Fruit fly (Drosophila melanogaster) whole organism, embryonic: ENCODE data around the gene Fkbp59.

ENCODE experiments used
- Atf6 ChIP-seq: fragments of 200-800 bp; sonication (Bioruptor generic); IDR thresholded peaks from 2 replicates; pipeline ENCODE4 v1.3.6; 2022; ENCODE audit warnings: missing biosample characterization, missing genetic modification characterization
- Bteb2 ChIP-seq: fragments of 200-800 bp; sonication (Bioruptor generic); optimal IDR thresholded peaks from 2 replicates; lab custom pipeline; 2016; ENCODE audit warnings: missing biosample characterization, missing genetic modification characterization
- CG10462 ChIP-seq: fragments of 200-800 bp; sonication (Bioruptor generic); optimal IDR thresholded peaks from 2 replicates; lab custom pipeline; 2016; ENCODE audit warnings: missing biosample characterization, missing genetic modification characterization
- CG10979 ChIP-seq: fragments of 200-800 bp; sonication (Bioruptor generic); optimal IDR thresholded peaks from 2 replicates; lab custom pipeline; 2018; ENCODE audit warnings: missing biosample characterization, mild to moderate bottlenecking, missing genetic modification characterization, moderate library complexity
- CG11695 ChIP-seq: fragments of 200-800 bp; sonication (Bioruptor generic); IDR thresholded peaks from 3 replicates; pipeline ENCODE4 v1.3.6; 2022; ENCODE audit warnings: missing biosample characterization, missing genetic modification characterization
- CG12942 ChIP-seq: fragments of 200-800 bp; sonication (Bioruptor generic); optimal IDR thresholded peaks from 3 replicates; lab custom pipeline; 2016; ENCODE audit warnings: missing biosample characterization, missing genetic modification characterization
- CG17385 ChIP-seq: fragments of 200-800 bp; sonication (Bioruptor generic); optimal IDR thresholded peaks from 3 replicates; lab custom pipeline; 2018; ENCODE audit warnings: missing biosample characterization, mild to moderate bottlenecking, missing genetic modification characterization
- CG18619 ChIP-seq: fragments of 200-800 bp; sonication (Bioruptor generic); optimal IDR thresholded peaks from 3 replicates; lab custom pipeline; 2017; ENCODE audit warnings: missing biosample characterization, mild to moderate bottlenecking, missing genetic modification characterization
- CG31365 ChIP-seq: fragments of 200-800 bp; sonication (Bioruptor generic); optimal IDR thresholded peaks from 2 replicates; lab custom pipeline; 2018; ENCODE audit warnings: missing biosample characterization, mild to moderate bottlenecking, missing genetic modification characterization
- CG31441 ChIP-seq: fragments of 200-800 bp; sonication (Bioruptor generic); IDR thresholded peaks from 2 replicates; pipeline ENCODE4 v1.3.6; 2022; ENCODE audit warnings: missing biosample characterization, missing genetic modification characterization
- CG3163 ChIP-seq: fragments of 200-800 bp; sonication (Bioruptor generic); optimal IDR thresholded peaks from 3 replicates; lab custom pipeline; 2016; ENCODE audit warnings: missing biosample characterization, missing genetic modification characterization
- CG32532 ChIP-seq: fragments of 200-800 bp; sonication (Bioruptor generic); IDR thresholded peaks from 2 replicates; pipeline ENCODE4 v1.3.6; 2022; ENCODE audit warnings: missing biosample characterization, missing genetic modification characterization
- CG3281 ChIP-seq: fragments of 200-800 bp; sonication (Bioruptor generic); optimal IDR thresholded peaks from 3 replicates; lab custom pipeline; 2017; ENCODE audit warnings: missing biosample characterization, mild to moderate bottlenecking, missing genetic modification characterization
- CG4424 ChIP-seq: fragments of 200-800 bp; sonication (Bioruptor generic); optimal IDR thresholded peaks from 3 replicates; lab custom pipeline; 2016; ENCODE audit warnings: missing biosample characterization, missing genetic modification characterization
- CG4820 ChIP-seq: fragments of 200-800 bp; sonication (Bioruptor generic); optimal IDR thresholded peaks from 3 replicates; lab custom pipeline; 2016; ENCODE audit warnings: missing biosample characterization, missing genetic modification characterization
- CG7839 ChIP-seq: fragments of 200-800 bp; sonication (Bioruptor generic); optimal IDR thresholded peaks from 3 replicates; lab custom pipeline; 2018; ENCODE audit warnings: missing biosample characterization, mild to moderate bottlenecking, missing genetic modification characterization, moderate library complexity
- CG8359 ChIP-seq: fragments of 200-800 bp; sonication (Bioruptor generic); optimal IDR thresholded peaks from 2 replicates; lab custom pipeline; 2017; ENCODE audit warnings: missing biosample characterization, mild to moderate bottlenecking, missing genetic modification characterization, borderline replicate concordance
- CG8924 ChIP-seq: fragments of 200-800 bp; optimal IDR thresholded peaks from 3 replicates; lab custom pipeline; 2019; ENCODE audit warnings: missing biosample characterization, mild to moderate bottlenecking, missing genetic modification characterization, moderate library complexity
- CrebB ChIP-seq: fragments of 200-800 bp; sonication (Bioruptor generic); optimal IDR thresholded peaks from 3 replicates; lab custom pipeline; 2018; ENCODE audit warnings: missing biosample characterization, mild to moderate bottlenecking, missing genetic modification characterization
- Dbx ChIP-seq: fragments of 200-800 bp; sonication (Bioruptor generic); IDR thresholded peaks from 3 replicates; pipeline ENCODE4 v1.3.6; 2022; ENCODE audit warnings: missing biosample characterization, missing genetic modification characterization
- Dek ChIP-seq: fragments of 200-800 bp; sonication (Bioruptor generic); optimal IDR thresholded peaks from 3 replicates; lab custom pipeline; 2019; ENCODE audit warnings: missing biosample characterization, mild to moderate bottlenecking, missing genetic modification characterization, moderate library complexity
- E2f2 ChIP-seq: fragments of 200-800 bp; sonication (Bioruptor generic); IDR thresholded peaks from 2 replicates; pipeline ENCODE4 v1.3.6; 2022; ENCODE audit warnings: missing biosample characterization, missing genetic modification characterization
- ERR ChIP-seq: fragments of 200-800 bp; sonication (Bioruptor generic); optimal IDR thresholded peaks from 2 replicates; lab custom pipeline; 2016; ENCODE audit warnings: missing biosample characterization, missing genetic modification characterization
- Fer2 ChIP-seq: fragments of 200-800 bp; sonication (Bioruptor generic); optimal IDR thresholded peaks from 2 replicates; lab custom pipeline; 2018; ENCODE audit warnings: missing biosample characterization, mild to moderate bottlenecking, missing genetic modification characterization, moderate library complexity
- Fer3 ChIP-seq: fragments of 200-800 bp; sonication (Bioruptor generic); optimal IDR thresholded peaks from 2 replicates; lab custom pipeline; 2018; ENCODE audit warnings: missing biosample characterization, mild to moderate bottlenecking, missing genetic modification characterization, moderate library complexity
- Gug ChIP-seq: fragments of 200-800 bp; sonication (Bioruptor generic); IDR thresholded peaks from 4 replicates; pipeline ENCODE4 v1.3.6; 2022; ENCODE audit warnings: missing biosample characterization, missing genetic modification characterization
- Hr39 ChIP-seq: fragments of >200 bp; optimal IDR thresholded peaks from 2 replicates; lab custom pipeline; 2017
- Hr51 ChIP-seq, 2 experiments: fragments of 200-800 bp; sonication (Bioruptor generic); optimal IDR thresholded peaks; 2 replicates in 1 of 2; 3 replicates in 1 of 2; lab custom pipeline; 2016 to 2018; ENCODE audit warnings: missing biosample characterization in 2 of 2, missing genetic modification characterization in 2 of 2, mild to moderate bottlenecking in 1 of 2, moderate library complexity in 1 of 2
- Lpt ChIP-seq: fragments of >200 bp; optimal IDR thresholded peaks from 2 replicates; lab custom pipeline; 2018; ENCODE audit warnings: missing biosample characterization, missing genetic modification characterization
- NK7.1 ChIP-seq: fragments of 200-800 bp; sonication (Bioruptor generic); optimal IDR thresholded peaks from 3 replicates; lab custom pipeline; 2016; ENCODE audit warnings: missing biosample characterization, missing genetic modification characterization
- Optix ChIP-seq: fragments of 200-800 bp; sonication (Bioruptor generic); IDR thresholded peaks from 3 replicates; pipeline ENCODE4 v1.3.6; 2022; ENCODE audit warnings: missing biosample characterization, missing genetic modification characterization
- PHDP ChIP-seq: fragments of 200-800 bp; sonication (Bioruptor generic); optimal IDR thresholded peaks from 3 replicates; lab custom pipeline; 2018; ENCODE audit warnings: missing biosample characterization, mild to moderate bottlenecking, missing genetic modification characterization, moderate library complexity
- ac ChIP-seq: fragments of 200-800 bp; sonication (Bioruptor generic); optimal IDR thresholded peaks from 3 replicates; lab custom pipeline; 2017; ENCODE audit warnings: missing biosample characterization, mild to moderate bottlenecking, missing genetic modification characterization
- al ChIP-seq: fragments of 200-800 bp; sonication (Bioruptor generic); IDR thresholded peaks from 2 replicates; pipeline ENCODE4 v1.3.6; 2022; ENCODE audit warnings: missing biosample characterization, missing genetic modification characterization
- bigmax ChIP-seq: fragments of 200-800 bp; sonication (Bioruptor generic); optimal IDR thresholded peaks from 2 replicates; lab custom pipeline; 2018; ENCODE audit warnings: missing biosample characterization, mild to moderate bottlenecking, missing genetic modification characterization
- bowl ChIP-seq: fragments of 200-800 bp; sonication (Bioruptor generic); IDR thresholded peaks from 2 replicates; pipeline ENCODE4 v1.3.6; 2022; ENCODE audit warnings: missing biosample characterization, missing genetic modification characterization
- crc ChIP-seq: fragments of 200-800 bp; sonication (Bioruptor generic); optimal IDR thresholded peaks from 2 replicates; lab custom pipeline; 2016; ENCODE audit warnings: missing biosample characterization, missing genetic modification characterization
- en ChIP-seq: fragments of 200-800 bp; sonication (Bioruptor generic); optimal IDR thresholded peaks from 2 replicates; lab custom pipeline; 2016; ENCODE audit warnings: missing biosample characterization, missing genetic modification characterization
- fd96Cb ChIP-seq: fragments of 200-800 bp; sonication (Bioruptor generic); optimal IDR thresholded peaks from 2 replicates; lab custom pipeline; 2018; ENCODE audit warnings: missing biosample characterization, mild to moderate bottlenecking, missing genetic modification characterization, moderate library complexity
- hbn ChIP-seq: fragments of 200-800 bp; sonication (Bioruptor generic); IDR thresholded peaks from 2 replicates; pipeline ENCODE4 v1.3.6; 2022; ENCODE audit warnings: missing biosample characterization, missing genetic modification characterization; ENCODE audit not compliant: partially characterized antibody
- jigr1 ChIP-seq: fragments of 200-800 bp; sonication (Bioruptor generic); IDR thresholded peaks from 3 replicates; pipeline ENCODE4 v1.3.6; 2022; ENCODE audit warnings: missing biosample characterization, missing genetic modification characterization
- knrl ChIP-seq: fragments of 200-800 bp; sonication (Bioruptor generic); IDR thresholded peaks from 3 replicates; pipeline ENCODE4 v1.3.6; 2022; ENCODE audit warnings: missing biosample characterization, missing genetic modification characterization; ENCODE audit not compliant: partially characterized antibody
- nerfin-2 ChIP-seq: fragments of 200-800 bp; sonication (Bioruptor generic); IDR thresholded peaks from 2 replicates; pipeline ENCODE4 v1.3.6; 2022; ENCODE audit warnings: missing biosample characterization, missing genetic modification characterization; ENCODE audit not compliant: partially characterized antibody
- nmo ChIP-seq: fragments of 200-800 bp; sonication (Bioruptor generic); optimal IDR thresholded peaks from 2 replicates; lab custom pipeline; 2018; ENCODE audit warnings: missing biosample characterization, mild to moderate bottlenecking, missing genetic modification characterization, moderate library complexity
- p53 ChIP-seq: fragments of 200-800 bp; sonication (Bioruptor generic); optimal IDR thresholded peaks from 2 replicates; lab custom pipeline; 2016; ENCODE audit warnings: missing biosample characterization, missing genetic modification characterization
- pita ChIP-seq: fragments of 200-800 bp; sonication (Bioruptor generic); optimal IDR thresholded peaks from 2 replicates; lab custom pipeline; 2017; ENCODE audit warnings: missing biosample characterization, mild to moderate bottlenecking, missing genetic modification characterization
- row ChIP-seq: fragments of 200-800 bp; sonication (Bioruptor generic); IDR thresholded peaks from 3 replicates; pipeline ENCODE4 v1.3.6; 2022; ENCODE audit warnings: missing biosample characterization, missing genetic modification characterization
- sc ChIP-seq, 3 experiments: fragments of >200 bp in 2 of 3; fragments of 200-800 bp in 1 of 3; sonication (Bioruptor generic) in 1 of 3; optimal IDR thresholded peaks; 2 replicates in 2 of 3; 3 replicates in 1 of 3; lab custom pipeline; 2017; ENCODE audit warnings: mild to moderate bottlenecking in 1 of 3, missing biosample characterization in 1 of 3, missing genetic modification characterization in 1 of 3, missing genetic modification reagents in 1 of 3
- sima ChIP-seq: fragments of 200-800 bp; sonication (Bioruptor generic); optimal IDR thresholded peaks from 2 replicates; lab custom pipeline; 2016; ENCODE audit warnings: missing biosample characterization, missing genetic modification characterization
- sisA ChIP-seq: fragments of 200-800 bp; sonication (Bioruptor generic); IDR thresholded peaks from 2 replicates; pipeline ENCODE4 v1.3.6; 2022; ENCODE audit warnings: missing biosample characterization, missing genetic modification characterization
- unc-4 ChIP-seq: fragments of 200-800 bp; sonication (Bioruptor generic); IDR thresholded peaks from 2 replicates; pipeline ENCODE4 v1.3.6; 2022; ENCODE audit warnings: missing biosample characterization, missing genetic modification characterization; ENCODE audit not compliant: partially characterized antibody
- wor ChIP-seq: fragments of 200-800 bp; sonication (Bioruptor generic); IDR thresholded peaks from 2 replicates; pipeline ENCODE4 v1.3.6; 2022; ENCODE audit warnings: missing biosample characterization, missing genetic modification characterization

Gene Fkbp59

dm6 chr2L:9887856-9888269 is at the start of gene Fkbp59 (continued):
- no peak for TF ChIP-seq sisA (GFP tag; lab: Robert Waterston, UW)
- no peak for TF ChIP-seq CG3281 (GFP tag; lab: Kevin White, UChicago)
- TF ChIP-seq knrl (GFP tag; lab: Robert Waterston, UW), result peak; percentile 77
- no peak for TF ChIP-seq en
- TF ChIP-seq CG18619 (GFP tag; lab: Kevin White, UChicago), result no peak
- peak; percentile 60 for TF ChIP-seq unc-4 (GFP tag; lab: Robert Waterston, UW)
- peak; percentile 96 for TF ChIP-seq nerfin-2 (GFP tag; lab: Robert Waterston, UW)
- peak; percentile 49 for TF ChIP-seq Dbx (GFP tag; lab: Robert Waterston, UW)
- no peak for TF ChIP-seq Atf6 (GFP tag; lab: Robert Waterston, UW)
- TF ChIP-seq CG8924 (tag; lab: Kevin White, UChicago), result no peak
- TF ChIP-seq CG7839 (tag; lab: Kevin White, UChicago), result peak; percentile 15
- no peak for TF ChIP-seq Dek (tag; lab: Kevin White, UChicago)
- TF ChIP-seq Fer3 (tag; lab: Kevin White, UChicago), result no peak
- TF ChIP-seq NK7.1 (GFP tag; lab: Kevin White, UChicago), result no peak
- no peak for TF ChIP-seq Hr39
- TF ChIP-seq nmo (GFP tag; lab: Kevin White, UChicago), result peak; percentile 17
- TF ChIP-seq jigr1, result no peak
- no peak for TF ChIP-seq crc
- TF ChIP-seq CG4820 (GFP tag; lab: Kevin White, UChicago), result no peak
- TF ChIP-seq al (GFP tag; lab: Robert Waterston, UW), result no peak
- TF ChIP-seq sc (optimal IDR thresholded peaks at IDR 0.05; lab: Kevin White, UChicago), result no peak
- TF ChIP-seq sc (GFP tag; optimal IDR thresholded peaks at IDR 0.05; lab: Kevin White, UChicago), result no peak
- no peak for TF ChIP-seq p53 (GFP tag; lab: Kevin White, UChicago)
- TF ChIP-seq Hr51 (GFP tag; optimal IDR thresholded peaks at IDR 0.05; lab: Kevin White, UChicago), result peak in 1 of 2 experiments; percentile 37
- no peak for TF ChIP-seq wor
- TF ChIP-seq CG4424 (GFP tag; lab: Kevin White, UChicago), result no peak
- TF ChIP-seq Lpt (GFP tag; lab: Kevin White, UChicago), result no peak
- no peak for TF ChIP-seq CG12942 (GFP tag; lab: Kevin White, UChicago)
- TF ChIP-seq bowl (GFP tag; lab: Robert Waterston, UW), result no peak
- TF ChIP-seq CG10979 (tag; lab: Kevin White, UChicago), result no peak
- TF ChIP-seq CG32532 (GFP tag; lab: Robert Waterston, UW), result peak; percentile 15; the same call in 1 of the 2 replicates
- no peak for TF ChIP-seq ERR (GFP tag; lab: Kevin White, UChicago)
- no peak for TF ChIP-seq Bteb2
- TF ChIP-seq bigmax (GFP tag; lab: Kevin White, UChicago), result no peak
- TF ChIP-seq ac (GFP tag; lab: Kevin White, UChicago), result no peak
- no peak for TF ChIP-seq CG10462
- TF ChIP-seq CrebB (tag; lab: Kevin White, UChicago), result peak; percentile 20
- TF ChIP-seq row (GFP tag; lab: Robert Waterston, UW), result no peak; the same call in 2 of the 3 replicates
- TF ChIP-seq pita (GFP tag; lab: Kevin White, UChicago), result peak; percentile 88
- TF ChIP-seq Gug (GFP tag; lab: Robert Waterston, UW), result no peak
- TF ChIP-seq CG17385 (GFP tag; lab: Kevin White, UChicago), result no peak
- TF ChIP-seq CG31441, result no peak
- no peak for TF ChIP-seq fd96Cb (tag; lab: Kevin White, UChicago)
- TF ChIP-seq CG3163 (GFP tag; lab: Kevin White, UChicago), result no peak
- TF ChIP-seq CG31365 (tag; lab: Kevin White, UChicago), result peak; percentile 19
- no peak for TF ChIP-seq CG8359 (GFP tag; lab: Kevin White, UChicago)
- no peak for TF ChIP-seq PHDP (tag; lab: Kevin White, UChicago)
- no peak for TF ChIP-seq sima (GFP tag; lab: Kevin White, UChicago)
- TF ChIP-seq E2f2 (GFP tag; lab: Robert Waterston, UW), result peak; percentile 54
- no peak for TF ChIP-seq hbn (GFP tag; lab: Robert Waterston, UW)
- no peak for TF ChIP-seq CG11695 (GFP tag; lab: Robert Waterston, UW)
- TF ChIP-seq Optix, result no peak
- no peak for TF ChIP-seq Fer2 (tag; lab: Kevin White, UChicago)
